Worm (Caenorhabditis elegans): ENCODE measurements around the gene dhhc-13.

The dhhc-13 gene

ce11 chrIV:5967035-5967499, 49.9 kb downstream of the dhhc-13 start (continued):
- TF ChIP-seq zip-4 (GFP tag; optimal IDR thresholded peaks at IDR 0.05) (no peak), nhr-90 (tag; optimal IDR thresholded peaks at IDR 0.05; ENCODE audit: poor library complexity) (peak; percentile 90), nhr-19 (GFP tag; conservative IDR thresholded peaks at IDR 0.05) (peak; percentile 82), nhr-47 (tag; optimal IDR thresholded peaks at IDR 0.05) (peak; percentile 86), ztf-4 (tag; optimal IDR thresholded peaks at IDR 0.05) (peak; percentile 9), snpc-4 (tag; optimal IDR thresholded peaks at IDR 0.05) (peak; percentile 34), lin-13 (GFP tag; optimal IDR thresholded peaks at IDR 0.05) (no peak), blmp-1 (tag; optimal IDR thresholded peaks at IDR 0.05) (peak; percentile 48), ceh-90 (tag; optimal IDR thresholded peaks at IDR 0.05) (no peak), ces-1 (GFP tag; optimal IDR thresholded peaks at IDR 0.05) (no peak), fkh-8 (tag; optimal IDR thresholded peaks at IDR 0.05) (peak; percentile 56), aly-2 (tag; optimal IDR thresholded peaks at IDR 0.05) (peak; percentile 55), ceh-82 (tag; optimal IDR thresholded peaks at IDR 0.05) (peak in 2 of 3 experiments; percentile 27 to 59), nhr-85 (tag) (peak; percentile 91), hlh-4 (tag; optimal IDR thresholded peaks at IDR 0.05) (no peak), rnt-1 (tag; optimal IDR thresholded peaks at IDR 0.05) (peak; percentile 58), fkh-10 (GFP tag; optimal IDR thresholded peaks at IDR 0.05) (no peak), nhr-28 (tag; optimal IDR thresholded peaks at IDR 0.05) (no peak), mdl-1 (tag; optimal IDR thresholded peaks at IDR 0.05) (peak in 1 of 2 experiments; percentile 56), efl-1 (optimal IDR thresholded peaks at IDR 0.05) (peak; percentile 23 to 53), efl-1 (GFP tag; optimal IDR thresholded peaks at IDR 0.05 in 1 of 2) (peak in 1 of 2 experiments; percentile 95), lsy-2 (tag; optimal IDR thresholded peaks at IDR 0.05) (peak; percentile 58 to 77), C16A3.4 (tag; optimal IDR thresholded peaks at IDR 0.05) (peak; percentile 70), hlh-17 (GFP tag; optimal IDR thresholded peaks at IDR 0.05; ENCODE audit: borderline replicate concordance) (no peak), sox-4 (tag; optimal IDR thresholded peaks at IDR 0.05) (peak; percentile 9), tbx-2 (tag; optimal IDR thresholded peaks at IDR 0.05) (peak; percentile 75), dsc-1 (tag; optimal IDR thresholded peaks at IDR 0.05) (peak; percentile 86), nhr-11 (tag; optimal IDR thresholded peaks at IDR 0.05) (no peak), pag-3 (tag; optimal IDR thresholded peaks at IDR 0.05; ENCODE audit: borderline replicate concordance, insufficient read depth) (peak; percentile 46), skn-1 (tag; optimal IDR thresholded peaks at IDR 0.05) (peak; percentile 85), unc-62 (GFP tag; optimal IDR thresholded peaks at IDR 0.05) (no peak), ceh-63 (GFP tag; optimal IDR thresholded peaks at IDR 0.05) (no peak), pqm-1 (tag; optimal IDR thresholded peaks at IDR 0.05) (peak; percentile 49), lin-15B (tag; optimal IDR thresholded peaks at IDR 0.05) (no peak), swsn-7 (tag; optimal IDR thresholded peaks at IDR 0.05) (peak; percentile 80), alr-1 (tag; optimal IDR thresholded peaks at IDR 0.05; ENCODE audit: borderline replicate concordance) (no peak), mep-1 (tag; optimal IDR thresholded peaks at IDR 0.05) (peak; percentile 80), sptf-1 (tag; optimal IDR thresholded peaks at IDR 0.05) (no peak), nhr-20 (tag; optimal IDR thresholded peaks at IDR 0.05) (peak; percentile 88), nhr-76 (tag; optimal IDR thresholded peaks at IDR 0.05) (no peak), dpl-1 (GFP tag; optimal IDR thresholded peaks at IDR 0.05) (peak in 2 of 3 experiments; percentile 33 to 44), irx-1 (tag; optimal IDR thresholded peaks at IDR 0.05) (peak; percentile 74), Y116A8C.19 (tag; optimal IDR thresholded peaks at IDR 0.05; ENCODE audit: borderline replicate concordance) (no peak), unc-98 (GFP tag; IDR thresholded peaks at IDR 0.05) (no peak), mef-2 (tag; optimal IDR thresholded peaks at IDR 0.05) (no peak), jun-1 (tag; optimal IDR thresholded peaks at IDR 0.05) (peak; percentile 45), nhr-84 (tag; optimal IDR thresholded peaks at IDR 0.05) (no peak), grh-1 (GFP tag; IDR thresholded peaks at IDR 0.05) (no peak; the same call in 1 of the 2 replicates), C04F5.9 (tag; optimal IDR thresholded peaks at IDR 0.05) (no peak), C34B4.2 (tag; optimal IDR thresholded peaks at IDR 0.05) (no peak), ets-5 (GFP tag; IDR thresholded peaks at IDR 0.05) (no peak), sup-37 (GFP tag; optimal IDR thresholded peaks at IDR 0.05) (peak; percentile 42), hpl-2 (GFP tag; optimal IDR thresholded peaks at IDR 0.05) (peak; percentile 71)

All from whole organism, L1 larva.